Fruit fly (Drosophila melanogaster) whole organism, embryonic: ENCODE data around the gene PAPLA1.

Source experiments
- BEAF-32 ChIP-seq: fragments of 200-800 bp; sonication (Bioruptor generic); optimal IDR thresholded peaks from 3 replicates; lab custom pipeline; 2017; ENCODE audit warnings: missing biosample characterization, missing genetic modification characterization, mild to moderate bottlenecking, moderate library complexity, missing genetic modification reagents
- Bgb ChIP-seq: fragments of 200-800 bp; sonication (Bioruptor generic); IDR thresholded peaks from 2 replicates; pipeline ENCODE4 v1.3.6; 2022; ENCODE audit warnings: missing biosample characterization, missing genetic modification characterization; ENCODE audit not compliant: partially characterized antibody
- CG1024 ChIP-seq: fragments of 200-800 bp; sonication (Bioruptor generic); IDR thresholded peaks from 2 replicates; pipeline ENCODE4 v1.3.6; 2022; ENCODE audit warnings: missing biosample characterization, missing genetic modification characterization
- CG10321 ChIP-seq: fragments of 200-800 bp; sonication (Bioruptor generic); IDR thresholded peaks from 2 replicates; pipeline ENCODE4 v1.3.6; 2022; ENCODE audit warnings: missing biosample characterization, missing genetic modification characterization
- CG11398 ChIP-seq: fragments of 200-800 bp; sonication (Bioruptor generic); optimal IDR thresholded peaks from 2 replicates; lab custom pipeline; 2016; ENCODE audit warnings: missing biosample characterization, missing genetic modification characterization
- CG11696 ChIP-seq: fragments of 200-800 bp; sonication (Bioruptor generic); IDR thresholded peaks from 2 replicates; pipeline ENCODE4 v1.3.6; 2022; ENCODE audit warnings: missing biosample characterization, missing genetic modification characterization
- CG12942 ChIP-seq: fragments of 200-800 bp; sonication (Bioruptor generic); optimal IDR thresholded peaks from 3 replicates; lab custom pipeline; 2016; ENCODE audit warnings: missing biosample characterization, missing genetic modification characterization
- CG2120 ChIP-seq: fragments of 200-800 bp; sonication (Bioruptor generic); optimal IDR thresholded peaks from 3 replicates; lab custom pipeline; 2016; ENCODE audit warnings: missing biosample characterization, missing genetic modification characterization
- CG34224 ChIP-seq: fragments of 200-800 bp; sonication (Bioruptor generic); IDR thresholded peaks from 3 replicates; pipeline ENCODE4 v1.3.6; 2022; ENCODE audit warnings: missing biosample characterization, missing genetic modification characterization; ENCODE audit not compliant: partially characterized antibody
- CG3838 ChIP-seq: fragments of 200-800 bp; sonication (Bioruptor generic); optimal IDR thresholded peaks from 3 replicates; lab custom pipeline; 2016; ENCODE audit warnings: missing biosample characterization, missing genetic modification characterization
- CG42726 ChIP-seq: fragments of 200-800 bp; sonication (Bioruptor generic); IDR thresholded peaks from 2 replicates; pipeline ENCODE4 v1.3.6; 2022; ENCODE audit warnings: missing biosample characterization, missing genetic modification characterization; ENCODE audit not compliant: partially characterized antibody
- CG4360 ChIP-seq: fragments of 200-800 bp; sonication (Bioruptor generic); IDR thresholded peaks from 2 replicates; pipeline ENCODE4 v1.3.6; 2022; ENCODE audit warnings: missing biosample characterization, missing genetic modification characterization
- CG4707 ChIP-seq: fragments of 200-800 bp; sonication (Bioruptor generic); optimal IDR thresholded peaks from 2 replicates; lab custom pipeline; 2018; ENCODE audit warnings: missing biosample characterization, mild to moderate bottlenecking, missing genetic modification characterization, moderate library complexity
- CG4730 ChIP-seq: fragments of 200-800 bp; sonication (Bioruptor generic); IDR thresholded peaks from 2 replicates; pipeline ENCODE4 v1.3.6; 2022; ENCODE audit warnings: missing biosample characterization, missing genetic modification characterization
- CG6791 ChIP-seq: fragments of 200-800 bp; sonication (Bioruptor generic); IDR thresholded peaks from 3 replicates; pipeline ENCODE4 v1.3.6; 2022; ENCODE audit warnings: missing biosample characterization, missing genetic modification characterization; ENCODE audit not compliant: partially characterized antibody
- CG6813 ChIP-seq: fragments of 200-800 bp; sonication (Bioruptor generic); optimal IDR thresholded peaks from 2 replicates; lab custom pipeline; 2017; ENCODE audit warnings: missing biosample characterization, missing genetic modification characterization, mild to moderate bottlenecking, moderate library complexity, missing genetic modification reagents
- CG7556 ChIP-seq: fragments of 200-800 bp; sonication (Bioruptor generic); optimal IDR thresholded peaks from 2 replicates; lab custom pipeline; 2017; ENCODE audit warnings: missing biosample characterization, mild to moderate bottlenecking, missing genetic modification characterization
- CG9797 ChIP-seq: fragments of 200-800 bp; sonication (Bioruptor generic); optimal IDR thresholded peaks from 3 replicates; lab custom pipeline; 2018; ENCODE audit warnings: missing biosample characterization, mild to moderate bottlenecking, missing genetic modification characterization
- CHES-1-like ChIP-seq: fragments of 200-800 bp; sonication (Bioruptor generic); optimal IDR thresholded peaks from 2 replicates; lab custom pipeline; 2016; ENCODE audit warnings: missing biosample characterization, missing genetic modification characterization
- Fer3 ChIP-seq: fragments of 200-800 bp; sonication (Bioruptor generic); optimal IDR thresholded peaks from 2 replicates; lab custom pipeline; 2018; ENCODE audit warnings: missing biosample characterization, mild to moderate bottlenecking, missing genetic modification characterization, moderate library complexity
- Jarid2 ChIP-seq: fragments of 200-800 bp; sonication (Bioruptor generic); optimal IDR thresholded peaks from 3 replicates; lab custom pipeline; 2017; ENCODE audit warnings: mild to moderate bottlenecking, missing biosample characterization, missing genetic modification reagents, missing genetic modification characterization
- Lim3 ChIP-seq: fragments of 200-800 bp; sonication (Bioruptor generic); IDR thresholded peaks from 2 replicates; pipeline ENCODE4 v1.3.6; 2022; ENCODE audit warnings: missing biosample characterization, missing genetic modification characterization
- MESR4 ChIP-seq: fragments of 200-800 bp; sonication (Bioruptor generic); optimal IDR thresholded peaks from 2 replicates; lab custom pipeline; 2018; ENCODE audit warnings: missing biosample characterization, mild to moderate bottlenecking, missing genetic modification characterization, moderate library complexity
- Neu2 ChIP-seq: fragments of 200-800 bp; sonication (Bioruptor generic); optimal IDR thresholded peaks from 3 replicates; lab custom pipeline; 2016; ENCODE audit warnings: missing biosample characterization, missing genetic modification characterization, borderline replicate concordance
- Nf-YC ChIP-seq: fragments of 200-800 bp; optimal IDR thresholded peaks from 3 replicates; lab custom pipeline; 2019; ENCODE audit warnings: missing biosample characterization, mild to moderate bottlenecking, missing genetic modification characterization, moderate library complexity
- Oaz ChIP-seq: fragments of 200-800 bp; sonication (Bioruptor generic); IDR thresholded peaks from 2 replicates; pipeline ENCODE4 v1.3.6; 2022; ENCODE audit warnings: missing biosample characterization, missing genetic modification characterization
- Sry-δ ChIP-seq: fragments of 200-800 bp; sonication (Bioruptor generic); optimal IDR thresholded peaks from 2 replicates; lab custom pipeline; 2016; ENCODE audit warnings: missing biosample characterization, missing genetic modification characterization
- al ChIP-seq: fragments of 200-800 bp; sonication (Bioruptor generic); IDR thresholded peaks from 2 replicates; pipeline ENCODE4 v1.3.6; 2022; ENCODE audit warnings: missing biosample characterization, missing genetic modification characterization
- amos ChIP-seq: fragments of 200-800 bp; sonication (Bioruptor generic); IDR thresholded peaks from 2 replicates; pipeline ENCODE4 v1.3.6; 2022; ENCODE audit warnings: missing biosample characterization, missing genetic modification characterization; ENCODE audit not compliant: partially characterized antibody
- bbx ChIP-seq: fragments of 200-800 bp; sonication (Bioruptor generic); IDR thresholded peaks from 2 replicates; pipeline ENCODE4 v1.3.6; 2022; ENCODE audit warnings: missing biosample characterization, missing genetic modification characterization; ENCODE audit not compliant: partially characterized antibody
- bcd ChIP-seq: fragments of 200-800 bp; sonication (Bioruptor generic); optimal IDR thresholded peaks from 2 replicates; lab custom pipeline; 2017; ENCODE audit warnings: missing biosample characterization, mild to moderate bottlenecking, missing genetic modification characterization
- dmrt11E ChIP-seq: fragments of 200-800 bp; sonication (Bioruptor generic); optimal IDR thresholded peaks from 3 replicates; lab custom pipeline; 2018; ENCODE audit warnings: missing biosample characterization, mild to moderate bottlenecking, missing genetic modification characterization, moderate library complexity
- ems ChIP-seq: fragments of 200-800 bp; sonication (Bioruptor generic); optimal IDR thresholded peaks from 3 replicates; lab custom pipeline; 2016; ENCODE audit warnings: missing biosample characterization, missing genetic modification characterization
- en ChIP-seq: fragments of 200-800 bp; sonication (Bioruptor generic); optimal IDR thresholded peaks from 2 replicates; lab custom pipeline; 2016; ENCODE audit warnings: missing biosample characterization, missing genetic modification characterization
- fu2 ChIP-seq: fragments of 200-800 bp; sonication (Bioruptor generic); optimal IDR thresholded peaks from 2 replicates; lab custom pipeline; 2016; ENCODE audit warnings: missing biosample characterization, missing genetic modification characterization
- mirr ChIP-seq: fragments of 200-800 bp; sonication (Bioruptor generic); optimal IDR thresholded peaks from 3 replicates; lab custom pipeline; 2018; ENCODE audit warnings: missing biosample characterization, mild to moderate bottlenecking, missing genetic modification characterization
- mld ChIP-seq: fragments of 200-800 bp; sonication (Bioruptor generic); IDR thresholded peaks from 3 replicates; pipeline ENCODE4 v1.3.6; 2022; ENCODE audit warnings: missing biosample characterization, missing genetic modification characterization; ENCODE audit not compliant: partially characterized antibody
- peb ChIP-seq: fragments of 200-800 bp; sonication (Bioruptor generic); IDR thresholded peaks from 2 replicates; pipeline ENCODE4 v1.3.6; 2022; ENCODE audit warnings: missing biosample characterization, missing genetic modification characterization
- pzg ChIP-seq: fragments of 200-800 bp; sonication (Bioruptor generic); optimal IDR thresholded peaks from 3 replicates; lab custom pipeline; 2018; ENCODE audit warnings: missing biosample characterization, mild to moderate bottlenecking, missing genetic modification characterization, moderate library complexity
- schlank ChIP-seq: fragments of 200-800 bp; sonication (Bioruptor generic); optimal IDR thresholded peaks from 2 replicates; lab custom pipeline; 2018; ENCODE audit warnings: missing biosample characterization, mild to moderate bottlenecking, missing genetic modification characterization
- sens-2 ChIP-seq: fragments of 200-800 bp; sonication (Bioruptor generic); IDR thresholded peaks from 2 replicates; pipeline ENCODE4 v1.3.6; 2022; ENCODE audit warnings: missing biosample characterization, missing genetic modification characterization
- sim ChIP-seq: fragments of 200-800 bp; sonication (Bioruptor generic); IDR thresholded peaks from 2 replicates; pipeline ENCODE4 v1.3.6; 2022; ENCODE audit warnings: missing biosample characterization, missing genetic modification characterization
- sima ChIP-seq: fragments of 200-800 bp; sonication (Bioruptor generic); optimal IDR thresholded peaks from 2 replicates; lab custom pipeline; 2016; ENCODE audit warnings: missing biosample characterization, missing genetic modification characterization
- sna ChIP-seq: fragments of 200-800 bp; sonication (Bioruptor generic); IDR thresholded peaks from 2 replicates; pipeline ENCODE4 v1.3.6; 2022; ENCODE audit warnings: missing biosample characterization, missing genetic modification characterization; ENCODE audit not compliant: partially characterized antibody
- so ChIP-seq: fragments of 200-800 bp; sonication (Bioruptor generic); IDR thresholded peaks from 3 replicates; pipeline ENCODE4 v1.3.6; 2022; ENCODE audit warnings: missing biosample characterization, missing genetic modification characterization
- sr ChIP-seq: fragments of 200-800 bp; sonication (Bioruptor generic); IDR thresholded peaks from 3 replicates; pipeline ENCODE4 v1.3.6; 2022; ENCODE audit warnings: missing biosample characterization, missing genetic modification characterization
- sug ChIP-seq: fragments of 200-800 bp; optimal IDR thresholded peaks from 2 replicates; lab custom pipeline; 2019; ENCODE audit warnings: missing biosample characterization, mild to moderate bottlenecking, missing genetic modification characterization, moderate library complexity
- tin ChIP-seq: fragments of 200-800 bp; sonication (Bioruptor generic); optimal IDR thresholded peaks from 3 replicates; lab custom pipeline; 2016; ENCODE audit warnings: missing biosample characterization, missing genetic modification characterization
- tio ChIP-seq: fragments of 200-800 bp; sonication (Bioruptor generic); optimal IDR thresholded peaks from 2 replicates; lab custom pipeline; 2017; ENCODE audit warnings: missing biosample characterization, missing genetic modification characterization, inconsistent platforms
- twi ChIP-seq: fragments of 200-800 bp; optimal IDR thresholded peaks from 2 replicates; lab custom pipeline; 2019; ENCODE audit warnings: missing biosample characterization, mild to moderate bottlenecking, missing genetic modification characterization, moderate library complexity

Gene PAPLA1

DNA sequence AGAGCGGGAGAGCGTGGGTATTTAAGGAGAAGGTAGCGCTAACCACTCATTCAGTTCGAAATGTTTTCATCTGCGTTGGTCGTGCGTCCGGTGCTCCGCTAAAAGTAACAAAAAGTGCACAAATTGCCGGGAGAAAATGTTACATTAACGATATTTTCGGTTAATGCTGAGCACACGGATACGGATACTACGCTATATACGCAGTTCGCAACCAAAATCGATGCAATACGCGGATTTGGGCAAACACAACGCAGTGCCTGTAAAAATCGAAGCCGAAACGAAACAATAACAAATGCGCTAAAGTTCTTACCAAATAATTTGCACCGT is 3.5 kb upstream of the PAPLA1 start, which contains the start of gene Piezo (continued):
- no peak for TF ChIP-seq sna
- TF ChIP-seq Fer3: no peak
- no peak for TF ChIP-seq sr (GFP tag; lab: Robert Waterston, UW)
- no peak for TF ChIP-seq CG11696 (GFP tag; lab: Robert Waterston, UW)
- no peak for TF ChIP-seq CHES-1-like (GFP tag; lab: Kevin White, UChicago)
- TF ChIP-seq Jarid2 (GFP tag; lab: Kevin White, UChicago): peak; percentile 98
- peak; percentile 47; the same call in 1 of the 2 replicates for TF ChIP-seq Bgb
- no peak for TF ChIP-seq BEAF-32 (GFP tag; lab: Kevin White, UChicago)
- peak; percentile 44; the same call in 1 of the 3 replicates for TF ChIP-seq CG6791 (GFP tag; lab: Robert Waterston, UW)
- TF ChIP-seq CG4707: no peak
- TF ChIP-seq CG12942 (GFP tag; lab: Kevin White, UChicago): no peak
- no peak for TF ChIP-seq sima (GFP tag; lab: Kevin White, UChicago)
- no peak for TF ChIP-seq dmrt11E
- peak; percentile 24 for TF ChIP-seq sug (tag; lab: Kevin White, UChicago)
- TF ChIP-seq fu2: no peak
- 0 out of 2 replicates have a peak, but pooled peaks have one; percentile 1 for TF ChIP-seq sim
- TF ChIP-seq schlank (tag; lab: Kevin White, UChicago): no peak
- TF ChIP-seq CG42726: peak; percentile 49; the same call in 1 of the 2 replicates
- 0 out of 2 replicates have a peak, but pooled peaks have one; percentile 9 for TF ChIP-seq bbx
- TF ChIP-seq Oaz (GFP tag; lab: Robert Waterston, UW): no peak
- no peak for TF ChIP-seq bcd (GFP tag; lab: Kevin White, UChicago)
- TF ChIP-seq twi: no peak
- no peak for TF ChIP-seq CG6813
- no peak for TF ChIP-seq so (GFP tag; lab: Robert Waterston, UW)
- no peak for TF ChIP-seq Nf-YC (tag; lab: Kevin White, UChicago)
- peak; percentile 58; the same call in 1 of the 2 replicates for TF ChIP-seq amos (GFP tag; lab: Robert Waterston, UW)
- TF ChIP-seq Neu2 (GFP tag; lab: Kevin White, UChicago): no peak
- no peak for TF ChIP-seq CG4730 (GFP tag; lab: Robert Waterston, UW)

dm6 chr2L:8162307-8163024 is 3.0 kb upstream of the PAPLA1 start, which contains the start of gene Acbp1:
Gene Acbp1 (minus strand): TSS chr2L:8162452.
- peak; percentile 81; the same call in 2 of the 3 replicates for TF ChIP-seq mld (GFP tag; lab: Robert Waterston, UW)
- TF ChIP-seq CG10321 (GFP tag; lab: Robert Waterston, UW): peak; percentile 67
- peak; percentile 91 for TF ChIP-seq tin (GFP tag; lab: Kevin White, UChicago)
- peak; percentile 98 for TF ChIP-seq CG7556 (GFP tag; lab: Kevin White, UChicago)
- peak; percentile 87 for TF ChIP-seq al (GFP tag; lab: Robert Waterston, UW)
- TF ChIP-seq CG34224 (GFP tag; lab: Robert Waterston, UW): peak; percentile 83; the same call in 2 of the 3 replicates
- peak; percentile 94 for TF ChIP-seq pzg (GFP tag; lab: Kevin White, UChicago)
- peak; percentile 82 for TF ChIP-seq CG3838 (GFP tag; lab: Kevin White, UChicago)
- TF ChIP-seq CG11398 (GFP tag; lab: Kevin White, UChicago): peak; percentile 89
- peak; percentile 98 for TF ChIP-seq CG2120 (GFP tag; lab: Kevin White, UChicago)
- peak; percentile 92 for TF ChIP-seq bcd (GFP tag; lab: Kevin White, UChicago)
- TF ChIP-seq MESR4 (GFP tag; lab: Kevin White, UChicago): peak; percentile 58
- peak; percentile 92 for TF ChIP-seq en
- peak; percentile 91 for TF ChIP-seq tio (GFP tag; lab: Kevin White, UChicago)
- TF ChIP-seq Lim3 (GFP tag; lab: Robert Waterston, UW): peak; percentile 69
- peak; percentile 89 for TF ChIP-seq Sry-δ
- peak; percentile 89 for TF ChIP-seq CG9797 (GFP tag; lab: Kevin White, UChicago)
- peak; percentile 64 for TF ChIP-seq CG4360 (GFP tag; lab: Robert Waterston, UW)
- TF ChIP-seq sens-2 (GFP tag; lab: Robert Waterston, UW): peak; percentile 89
- TF ChIP-seq mirr: peak; percentile 97
- TF ChIP-seq CG1024 (GFP tag; lab: Robert Waterston, UW): peak; percentile 71
- TF ChIP-seq peb (GFP tag; lab: Robert Waterston, UW): peak; percentile 58; the same call in 1 of the 2 replicates
- TF ChIP-seq ems (GFP tag; lab: Kevin White, UChicago): peak; percentile 90
